Worm (Caenorhabditis elegans) whole organism, L4 larva: Measurements from ENCODE around the gene K07F5.16.

Experiments
- D1046.2 ChIP-seq: fragments of 200-800 bp; sonication (Bioruptor generic); IDR thresholded peaks from 2 replicates; pipeline ENCODE4 v1.3.6; 2022; ENCODE audit warnings: missing genetic modification characterization, missing compliant biosample characterization
- F10B5.3 ChIP-seq: sonication (generic microtip); optimal IDR thresholded peaks from 2 replicates; lab custom pipeline; 2016; ENCODE audit warnings: mild to moderate bottlenecking, missing genetic modification characterization, missing compliant biosample characterization
- F26F4.8 ChIP-seq: fragments of 200-800 bp; sonication (Bioruptor generic); conservative IDR thresholded peaks from 2 replicates; pipeline ENCODE4 v1.3.6; 2022; ENCODE audit warnings: missing genetic modification characterization, missing compliant biosample characterization
- F37D6.2 ChIP-seq: sonication (generic microtip); optimal IDR thresholded peaks from 2 replicates; lab custom pipeline; 2016; ENCODE audit warnings: mild to moderate bottlenecking, missing genetic modification characterization, missing compliant biosample characterization
- R02D3.7 ChIP-seq: fragments of 150-350 bp; sonication (generic microtip); optimal IDR thresholded peaks from 3 replicates; lab custom pipeline; 2014; ENCODE audit warnings: missing biosample characterization, missing genetic modification characterization
- Y48G9A.11 ChIP-seq: fragments of 200-800 bp; sonication (Bioruptor generic); IDR thresholded peaks from 2 replicates; pipeline ENCODE4 v1.3.6; 2022; ENCODE audit warnings: missing genetic modification reagents, missing genetic modification characterization, missing compliant biosample characterization
- Y75B8A.6 ChIP-seq: fragments of 200-800 bp; sonication (Bioruptor generic); IDR thresholded peaks from 2 replicates; pipeline ENCODE4 v1.3.6; 2022; ENCODE audit warnings: missing genetic modification reagents, missing genetic modification characterization, missing compliant biosample characterization
- ZK337.2 ChIP-seq: fragments of 200-800 bp; sonication (Bioruptor generic); IDR thresholded peaks from 2 replicates; pipeline ENCODE4 v1.3.6; 2022; ENCODE audit warnings: missing genetic modification reagents, missing genetic modification characterization, missing compliant biosample characterization
- ZK546.5 ChIP-seq, 2 experiments: sonication (generic microtip); optimal IDR thresholded peaks; 2 replicates each; lab custom pipeline; 2017; ENCODE audit warnings: missing biosample characterization in 2 of 2, missing genetic modification characterization in 2 of 2
- ama-1 ChIP-seq: fragments of 150-350 bp; optimal IDR thresholded peaks from 2 replicates; lab custom pipeline; 2014; ENCODE audit warnings: inconsistent platforms, mixed read lengths
- ceh-20 ChIP-seq: fragments of 200-800 bp; sonication (Bioruptor generic); IDR thresholded peaks from 2 replicates; pipeline ENCODE4 v1.3.6; 2022; ENCODE audit warnings: missing genetic modification reagents, missing genetic modification characterization, missing compliant biosample characterization
- ceh-32 ChIP-seq: sonication (generic microtip); optimal IDR thresholded peaks from 2 replicates; lab custom pipeline; 2016; ENCODE audit warnings: mild to moderate bottlenecking, missing genetic modification characterization, missing compliant biosample characterization; ENCODE audit not compliant: poor library complexity
- daf-16 ChIP-seq, 3 experiments: sonication (generic microtip); optimal IDR thresholded peaks; 2 replicates each; lab custom pipeline; 2016 to 2017; ENCODE audit warnings: missing genetic modification characterization in 3 of 3, missing genetic modification reagents in 3 of 3, mild to moderate bottlenecking in 2 of 3, missing compliant biosample characterization in 2 of 3, missing biosample characterization in 1 of 3, moderate library complexity in 1 of 3
- daf-19 ChIP-seq: fragments of 200-800 bp; sonication (Bioruptor generic); conservative IDR thresholded peaks from 2 replicates; pipeline ENCODE4 v1.3.6; 2022; ENCODE audit warnings: missing genetic modification characterization, missing compliant biosample characterization
- dpl-1 ChIP-seq: fragments of 150-350 bp; optimal IDR thresholded peaks from 2 replicates; lab custom pipeline; 2014; ENCODE audit warnings: missing biosample characterization, missing genetic modification reagents, missing genetic modification characterization
- hlh-11 ChIP-seq: fragments of 200-800 bp; sonication (Bioruptor generic); optimal IDR thresholded peaks from 2 replicates; lab custom pipeline; 2018; ENCODE audit warnings: mild to moderate bottlenecking, missing genetic modification characterization, missing compliant biosample characterization
- jun-1 ChIP-seq: fragments of 150-350 bp; optimal IDR thresholded peaks from 2 replicates; lab custom pipeline; 2014; ENCODE audit warnings: missing biosample characterization, missing genetic modification reagents, missing genetic modification characterization
- lin-38 ChIP-seq: fragments of 200-800 bp; sonication (Bioruptor generic); IDR thresholded peaks from 2 replicates; pipeline ENCODE4 v1.3.6; 2022; ENCODE audit warnings: missing genetic modification reagents, missing genetic modification characterization, missing compliant biosample characterization
- lir-3 ChIP-seq: sonication (generic microtip); optimal IDR thresholded peaks from 2 replicates; lab custom pipeline; 2016; ENCODE audit warnings: mild to moderate bottlenecking, missing genetic modification characterization, missing compliant biosample characterization
- madf-5 ChIP-seq, 2 experiments: fragments of 200-800 bp; sonication (Bioruptor generic); IDR thresholded peaks; 2 replicates each; pipeline ENCODE4 v1.3.6; 2022; ENCODE audit warnings: missing compliant biosample characterization in 2 of 2, missing genetic modification characterization in 2 of 2
- madf-9 ChIP-seq: fragments of 200-800 bp; sonication (Bioruptor generic); conservative IDR thresholded peaks from 2 replicates; pipeline ENCODE4 v1.3.6; 2022; ENCODE audit warnings: missing genetic modification reagents, missing genetic modification characterization, missing compliant biosample characterization
- mdt-29 ChIP-seq: fragments of 200-800 bp; sonication (Bioruptor generic); IDR thresholded peaks from 2 replicates; pipeline ENCODE4 v1.3.6; 2022; ENCODE audit warnings: missing genetic modification reagents, missing genetic modification characterization, missing compliant biosample characterization
- mep-1 ChIP-seq: fragments of 150-350 bp; sonication (generic microtip); optimal IDR thresholded peaks from 3 replicates; lab custom pipeline; 2014; ENCODE audit warnings: missing biosample characterization, missing genetic modification characterization
- mes-2 ChIP-seq: sonication (generic microtip); optimal IDR thresholded peaks from 2 replicates; lab custom pipeline; 2016; ENCODE audit warnings: missing genotype, mild to moderate bottlenecking, missing genetic modification characterization, missing compliant biosample characterization; ENCODE audit not compliant: poor library complexity, severe bottlenecking
- nhr-10 ChIP-seq: fragments of 150-350 bp; optimal IDR thresholded peaks from 2 replicates; lab custom pipeline; 2014; ENCODE audit warnings: missing biosample characterization, missing genetic modification characterization
- nhr-111 ChIP-seq: fragments of 200-800 bp; sonication (Bioruptor generic); optimal IDR thresholded peaks from 2 replicates; lab custom pipeline; 2018; ENCODE audit warnings: mild to moderate bottlenecking, missing genetic modification characterization, missing compliant biosample characterization
- nhr-237 ChIP-seq: sonication (generic microtip); optimal IDR thresholded peaks from 2 replicates; lab custom pipeline; 2017; ENCODE audit warnings: missing biosample characterization, missing genetic modification characterization
- nhr-25 ChIP-seq: sonication (generic microtip); optimal IDR thresholded peaks from 2 replicates; lab custom pipeline; 2017; ENCODE audit warnings: missing genetic modification characterization, mild to moderate bottlenecking, missing compliant biosample characterization, antibody characterized with exemption, moderate library complexity, borderline replicate concordance; ENCODE audit not compliant: insufficient read depth
- nhr-41 ChIP-seq: fragments of 200-800 bp; sonication (Bioruptor generic); IDR thresholded peaks from 2 replicates; pipeline ENCODE4 v1.3.6; 2022; ENCODE audit warnings: missing genetic modification reagents, missing genetic modification characterization, missing compliant biosample characterization
- nhr-42 ChIP-seq: fragments of 200-800 bp; sonication (Bioruptor generic); IDR thresholded peaks from 2 replicates; pipeline ENCODE4 v1.3.6; 2022; ENCODE audit warnings: missing genetic modification characterization, missing compliant biosample characterization
- nhr-76 ChIP-seq: fragments of 150-350 bp; optimal IDR thresholded peaks from 2 replicates; lab custom pipeline; 2014; ENCODE audit warnings: missing biosample characterization, missing genetic modification characterization
- nhr-77 ChIP-seq: fragments of 150-350 bp; optimal IDR thresholded peaks from 2 replicates; lab custom pipeline; 2014; ENCODE audit warnings: missing biosample characterization, missing genetic modification characterization
- pha-4 ChIP-seq, 2 experiments: fragments of 150-350 bp in 1 of 2; fragments of 200-800 bp in 1 of 2; sonication (Bioruptor generic) in 1 of 2; IDR thresholded peaks in 1 of 2; optimal IDR thresholded peaks in 1 of 2; 2 replicates each; pipeline versions ENCODE4 v1.3.6 to Lab custom; 2014 to 2022; ENCODE audit warnings: missing genetic modification characterization in 2 of 2, missing genetic modification reagents in 2 of 2, missing biosample characterization in 1 of 2, missing compliant biosample characterization in 1 of 2
- php-3 ChIP-seq: fragments of 200-800 bp; sonication (Bioruptor generic); IDR thresholded peaks from 2 replicates; pipeline ENCODE4 v1.3.6; 2022; ENCODE audit warnings: missing genetic modification reagents, missing genetic modification characterization, missing compliant biosample characterization
- pqm-1 ChIP-seq: sonication (generic microtip); optimal IDR thresholded peaks from 2 replicates; lab custom pipeline; 2017; ENCODE audit warnings: missing biosample characterization, missing genetic modification characterization
- rbr-2 ChIP-seq: sonication (generic microtip); optimal IDR thresholded peaks from 2 replicates; lab custom pipeline; 2016; ENCODE audit warnings: missing genotype, missing genetic modification characterization, missing compliant biosample characterization
- saeg-2 ChIP-seq: fragments of 200-800 bp; sonication (Bioruptor generic); IDR thresholded peaks from 2 replicates; pipeline ENCODE4 v1.3.6; 2022; ENCODE audit warnings: missing genetic modification reagents, missing genetic modification characterization, missing compliant biosample characterization
- sdz-12 ChIP-seq: fragments of 200-800 bp; sonication (Bioruptor generic); optimal IDR thresholded peaks from 2 replicates; lab custom pipeline; 2018; ENCODE audit warnings: mild to moderate bottlenecking, missing genetic modification characterization, missing compliant biosample characterization
- skn-1 ChIP-seq: fragments of 150-350 bp; optimal IDR thresholded peaks from 2 replicates; lab custom pipeline; 2014; ENCODE audit warnings: missing biosample characterization, missing genetic modification characterization
- snpc-4 ChIP-seq: fragments of 150-350 bp; optimal IDR thresholded peaks from 2 replicates; lab custom pipeline; 2014; ENCODE audit warnings: missing biosample characterization, missing genetic modification characterization
- spr-1 ChIP-seq: sonication (generic microtip); optimal IDR thresholded peaks from 2 replicates; lab custom pipeline; 2016; ENCODE audit warnings: mild to moderate bottlenecking, missing genetic modification characterization, missing compliant biosample characterization
- tag-97 ChIP-seq: fragments of 200-800 bp; sonication (Bioruptor generic); IDR thresholded peaks from 2 replicates; pipeline ENCODE4 v1.3.6; 2022; ENCODE audit warnings: missing genetic modification characterization, missing compliant biosample characterization
- unc-130 ChIP-seq: sonication (generic microtip); optimal IDR thresholded peaks from 2 replicates; lab custom pipeline; 2016; ENCODE audit warnings: missing genetic modification reagents, missing genetic modification characterization, missing compliant biosample characterization
- unc-39 ChIP-seq: sonication (generic microtip); optimal IDR thresholded peaks from 2 replicates; lab custom pipeline; 2017; ENCODE audit warnings: missing biosample characterization, missing genetic modification characterization
- zag-1 ChIP-seq: fragments of 150-350 bp; optimal IDR thresholded peaks from 2 replicates; lab custom pipeline; 2014; ENCODE audit warnings: missing biosample characterization, missing genetic modification characterization
- zfp-2 ChIP-seq: sonication (generic microtip); optimal IDR thresholded peaks from 2 replicates; lab custom pipeline; 2016; ENCODE audit warnings: mild to moderate bottlenecking, missing genetic modification characterization, missing compliant biosample characterization
- zip-2 ChIP-seq: fragments of 150-350 bp; optimal IDR thresholded peaks from 2 replicates; lab custom pipeline; 2014; ENCODE audit warnings: missing biosample characterization, missing genetic modification characterization
- ztf-11 ChIP-seq: fragments of 150-350 bp; optimal IDR thresholded peaks from 2 replicates; lab custom pipeline; 2014; ENCODE audit warnings: missing biosample characterization, missing genetic modification characterization

The K07F5.16 gene

ce11 chrIV:9867915-9868314, 4.0 kb downstream of the K07F5.16 start (continued):
- TF ChIP-seq nhr-41 (GFP tag; lab: Robert Waterston, UW), result no peak
- no peak for TF ChIP-seq snpc-4 (tag; lab: Kevin White, UChicago)
- no peak for TF ChIP-seq Y75B8A.6 (GFP tag; lab: Robert Waterston, UW)
- no peak for TF ChIP-seq zag-1
- TF ChIP-seq nhr-10 (tag; lab: Kevin White, UChicago), result peak; percentile 14
- TF ChIP-seq nhr-42 (GFP tag; lab: Robert Waterston, UW), result no peak
- no peak for TF ChIP-seq ceh-32
- TF ChIP-seq R02D3.7 (tag; lab: Kevin White, UChicago), result no peak
- TF ChIP-seq ZK337.2 (GFP tag; lab: Robert Waterston, UW), result no peak
- TF ChIP-seq zip-2 (tag; lab: Kevin White, UChicago), result no peak
- no peak for TF ChIP-seq jun-1 (tag; lab: Kevin White, UChicago)
- TF ChIP-seq daf-19, result no peak
- no peak for TF ChIP-seq lin-38 (GFP tag; lab: Robert Waterston, UW)
- no peak for TF ChIP-seq madf-9 (GFP tag; lab: Robert Waterston, UW)
- peak; percentile 49 for TF ChIP-seq dpl-1 (GFP tag; lab: Kevin White, UChicago)
- no peak for TF ChIP-seq pqm-1 (tag; lab: Kevin White, UChicago)
- no peak for TF ChIP-seq F37D6.2 (tag; lab: Kevin White, UChicago)
- TF ChIP-seq zfp-2, result no peak
- no peak for TF ChIP-seq madf-5 (GFP tag; IDR thresholded peaks at IDR 0.05; lab: Robert Waterston, UW)
- TF ChIP-seq ama-1 (lab: Kevin White, UChicago), result no peak
- no peak for TF ChIP-seq nhr-76
- no peak for TF ChIP-seq tag-97
- no peak for TF ChIP-seq ZK546.5 (tag; optimal IDR thresholded peaks at IDR 0.05; lab: Kevin White, UChicago)

ce11 chrIV:9869344-9869743, 5.4 kb downstream of the K07F5.16 start:
- TF ChIP-seq nhr-237 (tag; lab: Kevin White, UChicago) (no peak), ZK546.5 (tag; optimal IDR thresholded peaks at IDR 0.05; lab: Kevin White, UChicago) (no peak)
- TF ChIP-seq, all 104 proteins: peak for 0

DNA sequence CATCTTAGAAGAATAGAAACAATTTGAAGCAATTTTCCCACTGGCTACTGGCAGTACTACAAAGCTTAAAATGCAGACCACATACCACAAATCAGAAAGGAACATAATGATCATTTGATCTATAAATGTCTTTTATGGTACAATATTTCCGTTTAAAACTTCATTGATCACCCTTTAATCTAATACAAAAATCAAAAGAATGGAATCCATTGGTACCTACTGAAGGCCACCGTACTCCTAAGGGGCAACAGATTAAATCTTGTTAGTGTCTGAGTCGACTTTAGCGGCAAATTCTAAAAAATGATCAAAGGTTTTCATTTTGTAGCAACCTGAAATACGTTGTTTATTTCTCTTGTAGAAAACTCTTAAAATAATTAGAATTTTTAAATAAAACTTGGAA, 8.3 kb downstream of the K07F5.16 start:
- TF ChIP-seq php-3 (GFP tag; lab: Robert Waterston, UW), result no peak
- no peak for TF ChIP-seq F10B5.3
- TF ChIP-seq Y48G9A.11, result no peak
- no peak for TF ChIP-seq F37D6.2 (tag; lab: Kevin White, UChicago)
- no peak for TF ChIP-seq madf-9 (GFP tag; lab: Robert Waterston, UW)
- TF ChIP-seq spr-1 (tag; lab: Kevin White, UChicago), result no peak
- no peak for TF ChIP-seq nhr-10 (tag; lab: Kevin White, UChicago)
- TF ChIP-seq skn-1 (tag; lab: Kevin White, UChicago), result no peak
- TF ChIP-seq nhr-76, result no peak
- TF ChIP-seq sdz-12, result no peak
- TF ChIP-seq unc-39, result no peak
- TF ChIP-seq ztf-11 (tag; lab: Kevin White, UChicago), result no peak
- TF ChIP-seq mes-2, result no peak
- no peak for TF ChIP-seq nhr-25 (tag; lab: Kevin White, UChicago)
- no peak for TF ChIP-seq D1046.2 (GFP tag; lab: Robert Waterston, UW)
- no peak for TF ChIP-seq daf-16 (GFP tag; optimal IDR thresholded peaks at IDR 0.05; lab: Kevin White, UChicago)
- TF ChIP-seq daf-16 (tag; optimal IDR thresholded peaks at IDR 0.05; lab: Kevin White, UChicago), result no peak
- TF ChIP-seq, all 104 proteins: peak for 0

- TF ChIP-seq nhr-111 (GFP tag; lab: Kevin White, UChicago) (no peak), php-3 (GFP tag; lab: Robert Waterston, UW) (no peak), Y48G9A.11 (no peak), ceh-20 (GFP tag; lab: Robert Waterston, UW) (no peak), mep-1 (peak; percentile 30), pha-4 (GFP tag; IDR thresholded peaks at IDR 0.05; lab: Robert Waterston, UW) (no peak), pha-4 (tag; optimal IDR thresholded peaks at IDR 0.05; lab: Kevin White, UChicago) (no peak), hlh-11 (tag; lab: Kevin White, UChicago) (peak; percentile 47), mdt-29 (no peak), nhr-77 (tag; lab: Kevin White, UChicago) (no peak), F26F4.8 (GFP tag; lab: Robert Waterston, UW) (no peak), saeg-2 (GFP tag; lab: Robert Waterston, UW) (no peak), lir-3 (tag; lab: Kevin White, UChicago) (no peak), unc-130 (no peak), zip-2 (tag; lab: Kevin White, UChicago) (no peak), rbr-2 (tag; lab: Kevin White, UChicago) (no peak), nhr-237 (tag; lab: Kevin White, UChicago) (no peak)
Measured at ce11 chrIV:9872786-9873185, 8.9 kb downstream of the K07F5.16 start.
